Worm (Caenorhabditis elegans) whole organism, L1 larva: Measurements from ENCODE around the gene srz-1.

Source experiments
- F16B12.6 ChIP-seq: fragments of 150-350 bp; optimal IDR thresholded peaks from 2 replicates; lab custom pipeline; 2014; ENCODE audit warnings: missing biosample characterization, missing genetic modification characterization
- aly-2 ChIP-seq: fragments of 150-350 bp; optimal IDR thresholded peaks from 2 replicates; lab custom pipeline; 2014; ENCODE audit warnings: missing biosample characterization, missing genetic modification characterization
- nhr-11 ChIP-seq: fragments of 150-350 bp; optimal IDR thresholded peaks from 2 replicates; lab custom pipeline; 2014; ENCODE audit warnings: missing biosample characterization, missing genetic modification characterization
- nhr-237 ChIP-seq: fragments of 150-350 bp; optimal IDR thresholded peaks from 2 replicates; lab custom pipeline; 2014; ENCODE audit warnings: missing biosample characterization, missing genetic modification characterization
- nhr-28 ChIP-seq: fragments of 150-350 bp; optimal IDR thresholded peaks from 2 replicates; lab custom pipeline; 2014; ENCODE audit warnings: missing biosample characterization, missing genetic modification characterization
- skn-1 ChIP-seq: fragments of 150-350 bp; optimal IDR thresholded peaks from 2 replicates; lab custom pipeline; 2014; ENCODE audit warnings: missing biosample characterization, missing genetic modification characterization

ce11 chrV:16627962-16628361, 47.7 kb upstream of the srz-1 start, which contains the start of gene oac-53:
- TF ChIP-seq nhr-11 (tag; lab: Kevin White, UChicago) (no peak), nhr-237 (tag; lab: Kevin White, UChicago) (no peak), aly-2 (tag; lab: Kevin White, UChicago) (no peak), F16B12.6 (tag; lab: Kevin White, UChicago) (no peak), nhr-28 (tag; lab: Kevin White, UChicago) (no peak), skn-1 (no peak)
